Worm (Caenorhabditis elegans) whole organism, L1 larva: ENCODE measurements around the gene T25B9.11.

Experiments used
- aly-2 ChIP-seq: fragments of 150-350 bp; optimal IDR thresholded peaks from 2 replicates; lab custom pipeline; 2014; ENCODE audit warnings: missing biosample characterization, missing genetic modification characterization
- blmp-1 ChIP-seq: fragments of 150-350 bp; optimal IDR thresholded peaks from 2 replicates; lab custom pipeline; 2014; ENCODE audit warnings: missing biosample characterization, missing genetic modification characterization
- egl-27 ChIP-seq, 2 experiments: fragments of 150-350 bp in 1 of 2; sonication (generic microtip); optimal IDR thresholded peaks; 3 replicates each; lab custom pipeline; 2017 to 2018; ENCODE audit warnings: missing biosample characterization in 2 of 2, missing genetic modification characterization in 2 of 2, missing genetic modification reagents in 2 of 2
- elt-2 ChIP-seq: sonication (generic microtip); optimal IDR thresholded peaks from 2 replicates; lab custom pipeline; 2016; ENCODE audit warnings: missing genetic modification characterization, mild to moderate bottlenecking, inconsistent platforms, missing compliant biosample characterization, missing genetic modification reagents
- irx-1 ChIP-seq: sonication (generic microtip); optimal IDR thresholded peaks from 2 replicates; lab custom pipeline; 2016; ENCODE audit warnings: missing genetic modification characterization, missing compliant biosample characterization
- lin-15B ChIP-seq: fragments of 150-350 bp; sonication (generic microtip); optimal IDR thresholded peaks from 3 replicates; lab custom pipeline; 2014; ENCODE audit warnings: missing biosample characterization, missing genetic modification characterization
- mab-9 ChIP-seq: fragments of 200-800 bp; sonication (Bioruptor generic); IDR thresholded peaks from 2 replicates; pipeline ENCODE4 v1.3.6; 2022; ENCODE audit warnings: missing genetic modification reagents, missing genetic modification characterization, missing compliant biosample characterization
- mep-1 ChIP-seq: fragments of 150-350 bp; optimal IDR thresholded peaks from 2 replicates; lab custom pipeline; 2014; ENCODE audit warnings: missing biosample characterization, missing genetic modification characterization
- nhr-237 ChIP-seq: fragments of 150-350 bp; optimal IDR thresholded peaks from 2 replicates; lab custom pipeline; 2014; ENCODE audit warnings: missing biosample characterization, missing genetic modification characterization
- pag-3 ChIP-seq: sonication (generic microtip); optimal IDR thresholded peaks from 2 replicates; lab custom pipeline; 2017; ENCODE audit warnings: missing genetic modification characterization, mild to moderate bottlenecking, missing compliant biosample characterization, antibody characterized with exemption, borderline replicate concordance; ENCODE audit not compliant: insufficient read depth
- snpc-4 ChIP-seq: fragments of 150-350 bp; optimal IDR thresholded peaks from 2 replicates; lab custom pipeline; 2014; ENCODE audit warnings: missing biosample characterization, missing genetic modification characterization
- unc-62 ChIP-seq: fragments of 150-350 bp; optimal IDR thresholded peaks from 2 replicates; lab custom pipeline; 2014; ENCODE audit warnings: missing biosample characterization, missing genetic modification reagents, missing genetic modification characterization
- ztf-11 ChIP-seq, 2 experiments: sonication (generic microtip); optimal IDR thresholded peaks; 2 replicates each; lab custom pipeline; 2016 to 2017; ENCODE audit warnings: missing genetic modification characterization in 2 of 2, missing biosample characterization in 1 of 2, missing compliant biosample characterization in 1 of 2

- TF ChIP-seq mep-1 (tag; lab: Kevin White, UChicago) (no peak), mab-9 (no peak), blmp-1 (tag; lab: Kevin White, UChicago) (no peak), irx-1 (tag; lab: Kevin White, UChicago) (no peak), aly-2 (tag; lab: Kevin White, UChicago) (no peak), ztf-11 (tag; optimal IDR thresholded peaks at IDR 0.05; lab: Kevin White, UChicago) (no peak), nhr-237 (no peak), snpc-4 (tag; lab: Kevin White, UChicago) (no peak), pag-3 (tag; lab: Kevin White, UChicago) (no peak), egl-27 (tag; optimal IDR thresholded peaks at IDR 0.05; lab: Kevin White, UChicago) (no peak), elt-2 (tag; lab: Kevin White, UChicago) (no peak), unc-62 (GFP tag; lab: Kevin White, UChicago) (no peak), lin-15B (tag; lab: Kevin White, UChicago) (no peak)
Observed at ce11 chrIV:10766071-10766470, 1.8 kb downstream of the T25B9.11 start.
